Worm (Caenorhabditis elegans) whole organism, L4/young adult: Measurements from ENCODE around the gene C18H7.6.

Experiments used
- W03F9.2 ChIP-seq: fragments of 150-350 bp; optimal IDR thresholded peaks from 2 replicates; lab custom pipeline; 2014; ENCODE audit warnings: missing biosample characterization, missing genetic modification characterization
- dao-5 ChIP-seq: sonication (generic microtip); optimal IDR thresholded peaks from 2 replicates; lab custom pipeline; 2016; ENCODE audit warnings: missing genotype, missing genetic modification characterization, moderate library complexity, missing compliant biosample characterization
- him-1 ChIP-seq: sonication (generic microtip); optimal IDR thresholded peaks from 2 replicates; lab custom pipeline; 2016; ENCODE audit warnings: missing genotype, missing genetic modification reagents, missing genetic modification characterization, missing compliant biosample characterization

The C18H7.6 gene

DNA sequence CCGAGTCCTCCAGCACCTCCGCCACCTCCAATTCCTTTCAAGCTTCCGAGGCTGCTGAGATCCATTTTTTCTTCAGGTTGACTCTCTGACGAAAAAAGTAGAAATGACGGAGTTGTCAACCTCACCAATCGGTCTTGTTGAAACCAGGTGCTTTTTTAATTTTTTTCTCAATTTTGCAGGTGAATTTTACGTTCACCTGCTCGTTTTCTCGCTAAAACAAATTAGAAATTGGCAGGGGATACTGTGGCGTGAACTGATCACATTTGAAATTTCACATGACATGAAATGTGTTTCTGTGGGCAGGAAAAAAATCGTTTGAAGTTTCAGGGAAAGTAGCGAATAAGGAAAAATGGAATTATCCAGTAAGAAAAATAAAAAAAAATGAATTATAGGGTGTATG is at the start of gene C18H7.6:
C18H7.6 (minus strand) TSS at position 104 of the 400 bp plus-strand sequence.
- TF ChIP-seq W03F9.2 (tag; lab: Kevin White, UChicago) (no peak), him-1 (tag; lab: Kevin White, UChicago) (no peak), dao-5 (tag; lab: Kevin White, UChicago) (no peak)

DNA sequence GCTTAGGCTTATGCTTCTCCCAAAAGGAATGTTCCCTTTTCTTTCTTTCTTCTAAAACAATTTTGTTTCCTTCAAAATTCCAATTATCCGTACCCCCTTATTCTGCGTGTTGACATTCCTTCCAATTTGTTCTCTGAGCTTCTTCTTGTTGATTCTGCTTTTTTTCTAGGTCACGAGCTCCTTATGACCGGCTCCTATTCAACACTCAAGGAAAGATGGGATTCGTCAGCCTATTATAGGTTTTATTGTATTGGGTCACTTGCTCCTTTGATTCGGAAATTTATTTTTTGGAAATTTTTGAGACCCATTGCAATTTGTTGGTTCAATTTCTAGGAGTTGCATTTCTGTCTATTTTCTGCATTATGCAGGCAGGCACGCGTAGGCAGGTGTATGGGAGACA is 46.9 kb upstream of the C18H7.6 start:
- TF ChIP-seq him-1 (tag; lab: Kevin White, UChicago), result no peak
- TF ChIP-seq dao-5 (tag; lab: Kevin White, UChicago), result no peak
- TF ChIP-seq W03F9.2 (tag; lab: Kevin White, UChicago), result no peak

DNA sequence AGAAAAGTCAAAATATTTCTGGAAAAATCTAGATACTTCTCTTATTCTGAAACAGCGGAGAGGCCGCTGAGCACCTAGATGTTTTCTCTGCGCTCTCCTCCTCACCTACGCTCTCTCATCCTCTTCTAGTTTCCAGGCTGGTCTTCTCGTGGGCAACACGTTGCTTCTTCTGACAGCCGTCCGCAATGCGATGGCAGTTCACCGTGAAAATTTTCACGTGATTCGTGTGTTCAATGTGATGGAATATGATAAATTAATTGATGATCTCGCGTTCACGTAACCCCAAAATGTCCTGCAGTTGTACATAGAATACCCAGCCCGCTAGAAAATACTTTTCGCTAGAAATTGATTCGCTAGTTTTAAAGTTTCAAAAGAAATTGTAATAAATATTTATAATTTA is 41.3 kb upstream of the C18H7.6 start:
- no peak for TF ChIP-seq W03F9.2 (tag; lab: Kevin White, UChicago)
- TF ChIP-seq him-1 (tag; lab: Kevin White, UChicago), result no peak
- no peak for TF ChIP-seq dao-5 (tag; lab: Kevin White, UChicago)

DNA sequence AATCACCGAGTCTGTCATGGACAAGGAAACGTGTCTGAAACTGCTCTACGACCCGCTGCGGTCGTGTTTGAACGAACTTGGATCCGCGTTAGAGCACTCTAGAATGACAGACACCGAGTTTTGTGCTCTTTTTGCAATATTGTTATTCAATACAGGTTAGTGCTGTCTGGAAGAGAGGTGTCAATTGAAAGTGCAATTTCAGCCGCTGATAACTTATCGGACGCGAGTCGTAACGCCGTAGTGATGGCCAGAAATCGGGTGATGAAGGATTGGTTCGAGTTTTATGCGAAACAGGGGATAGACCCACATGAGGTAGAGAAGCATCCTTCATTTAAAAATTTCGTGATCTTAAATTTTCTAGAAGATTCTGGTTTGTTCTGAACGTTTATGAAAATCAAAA is 39.6 kb upstream of the C18H7.6 start:
- TF ChIP-seq him-1 (tag; lab: Kevin White, UChicago), result no peak
- no peak for TF ChIP-seq W03F9.2 (tag; lab: Kevin White, UChicago)
- no peak for TF ChIP-seq dao-5 (tag; lab: Kevin White, UChicago)

DNA sequence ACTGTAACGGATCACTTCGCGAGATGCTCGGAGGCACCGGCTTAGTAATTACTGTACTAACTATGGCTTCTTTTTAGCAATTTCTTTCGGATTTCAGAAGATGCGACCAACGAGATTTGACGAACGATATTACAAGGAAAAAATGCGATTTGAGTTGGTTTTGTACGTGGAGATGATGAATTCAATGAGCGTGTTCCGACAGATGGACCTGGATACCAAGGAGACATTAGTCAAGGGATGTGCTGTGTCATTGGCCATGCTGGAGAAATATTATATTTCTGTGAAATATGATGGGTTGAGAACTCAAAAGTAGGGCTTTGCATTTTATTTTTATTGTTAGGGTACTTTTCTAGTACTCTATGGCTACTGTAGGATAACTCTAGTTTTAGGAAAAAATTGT is 38.3 kb upstream of the C18H7.6 start:
- no peak for TF ChIP-seq him-1 (tag; lab: Kevin White, UChicago)
- no peak for TF ChIP-seq W03F9.2 (tag; lab: Kevin White, UChicago)
- TF ChIP-seq dao-5 (tag; lab: Kevin White, UChicago), result no peak

DNA sequence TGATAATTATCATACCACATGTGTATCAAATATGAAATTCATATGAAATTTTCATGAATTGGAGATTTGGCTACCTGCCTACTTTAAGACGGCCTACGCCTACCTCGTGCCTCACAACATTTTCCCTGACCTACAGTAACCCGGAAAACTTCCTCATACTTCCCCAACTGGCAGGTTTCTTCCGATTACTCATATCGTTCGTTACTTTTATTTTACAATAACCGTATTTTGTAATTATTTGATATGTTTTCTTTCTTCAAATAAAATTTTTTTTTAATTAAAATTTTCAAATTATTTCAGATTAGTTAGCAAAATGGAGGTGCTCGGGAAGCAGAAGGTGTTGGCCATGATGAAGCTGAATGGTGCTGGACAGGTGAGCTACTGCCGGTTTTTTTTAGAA is 35.0 kb upstream of the C18H7.6 start, which contains the start of gene nhr-76:
nhr-76 (plus strand) TSS at position 301 of the 400 bp plus-strand sequence.
- no peak for TF ChIP-seq W03F9.2 (tag; lab: Kevin White, UChicago)
- no peak for TF ChIP-seq him-1 (tag; lab: Kevin White, UChicago)
- TF ChIP-seq dao-5 (tag; lab: Kevin White, UChicago), result no peak

DNA sequence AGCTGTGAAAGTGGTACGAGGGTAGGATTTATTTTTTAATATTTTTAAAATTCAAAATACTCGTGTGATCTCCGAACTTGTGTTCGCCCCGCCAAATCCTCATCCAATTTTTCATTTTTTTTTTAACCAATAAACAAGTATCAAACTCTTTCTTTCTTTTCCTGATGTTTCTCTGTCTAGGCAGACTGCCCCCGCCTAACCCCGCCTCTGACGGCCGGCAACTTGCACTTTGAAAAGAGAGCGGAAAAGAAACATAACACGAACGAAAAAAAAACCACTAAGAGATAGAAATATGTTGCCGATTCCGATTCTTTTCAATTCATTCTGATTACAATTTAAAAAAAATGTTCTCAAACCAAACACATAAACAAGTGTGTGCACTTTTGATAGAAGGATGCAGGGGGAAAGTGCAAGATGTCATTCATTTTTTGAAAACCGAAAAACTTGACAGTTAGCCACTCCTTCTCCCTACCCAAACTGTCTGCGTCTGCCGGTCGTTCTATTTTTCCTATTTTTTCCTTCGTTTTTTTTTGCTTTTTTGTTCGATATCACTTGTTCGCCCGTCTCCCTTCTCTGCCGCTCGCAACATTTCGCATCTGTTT is 33.8 kb upstream of the C18H7.6 start:
- TF ChIP-seq him-1 (tag; lab: Kevin White, UChicago) (no peak), dao-5 (tag; lab: Kevin White, UChicago) (no peak), W03F9.2 (tag; lab: Kevin White, UChicago) (no peak)

DNA sequence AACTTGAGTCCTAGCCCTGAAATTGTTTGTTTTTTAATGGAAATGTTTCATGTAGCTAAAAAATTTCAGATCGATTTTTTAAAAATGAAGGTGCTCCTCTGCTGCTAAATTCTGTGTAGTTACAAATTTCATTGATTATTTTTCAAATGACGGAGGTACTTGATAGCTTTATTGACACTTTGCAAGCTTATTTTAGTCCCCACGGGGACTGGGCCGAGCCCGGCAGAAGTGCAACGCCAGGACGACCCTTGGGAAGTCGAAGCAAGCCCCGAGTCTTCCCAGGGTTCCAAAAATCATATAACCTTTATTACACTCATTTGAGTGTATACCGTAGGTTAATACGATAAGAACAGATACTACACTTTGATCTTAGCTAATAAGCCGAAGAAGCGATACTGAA is 31.6 kb upstream of the C18H7.6 start:
- TF ChIP-seq W03F9.2 (tag; lab: Kevin White, UChicago), result no peak
- no peak for TF ChIP-seq dao-5 (tag; lab: Kevin White, UChicago)

DNA sequence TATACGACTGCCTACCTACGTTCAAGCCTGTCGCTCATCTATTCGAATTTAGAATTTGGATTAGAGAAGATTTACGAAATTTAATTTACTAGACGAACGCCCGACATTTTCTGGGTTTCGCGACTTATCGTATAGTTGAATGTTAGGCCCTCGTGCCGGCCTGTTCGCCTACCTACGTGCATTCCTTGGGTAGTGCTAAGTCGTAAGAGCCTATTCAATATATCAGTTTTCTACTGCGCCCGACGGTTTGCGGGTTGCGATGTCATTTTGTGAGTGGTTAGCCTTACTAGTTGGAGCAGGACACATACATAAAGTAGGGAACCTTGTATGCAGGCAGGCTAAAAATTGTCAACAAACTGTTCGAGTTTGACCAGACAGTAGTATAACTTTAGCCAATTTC is 30.7 kb upstream of the C18H7.6 start:
- no peak for TF ChIP-seq W03F9.2 (tag; lab: Kevin White, UChicago)
- no peak for TF ChIP-seq dao-5 (tag; lab: Kevin White, UChicago)
- TF ChIP-seq him-1 (tag; lab: Kevin White, UChicago), result no peak

DNA sequence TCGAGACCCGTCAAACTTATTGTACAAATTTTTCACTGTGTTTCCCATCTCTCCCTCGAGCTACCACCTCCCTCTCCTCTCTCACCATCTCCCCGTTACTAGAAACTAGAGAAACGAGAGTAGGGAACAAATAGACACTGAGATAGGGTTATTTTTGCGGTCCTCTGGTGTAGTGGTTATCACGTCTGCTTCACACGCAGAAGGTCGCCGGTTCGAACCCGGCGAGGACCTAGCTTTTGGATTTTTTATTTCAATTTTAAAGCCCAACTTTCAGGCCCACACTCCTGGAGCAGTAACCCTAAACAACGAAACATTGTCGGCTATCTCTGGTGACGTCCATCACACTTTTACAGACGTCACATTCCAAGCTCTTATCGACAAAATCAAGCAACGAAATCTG is 28.0 kb upstream of the C18H7.6 start:
- TF ChIP-seq him-1 (tag; lab: Kevin White, UChicago) (peak; percentile 56), W03F9.2 (tag; lab: Kevin White, UChicago) (no peak), dao-5 (tag; lab: Kevin White, UChicago) (peak; percentile 48)

DNA sequence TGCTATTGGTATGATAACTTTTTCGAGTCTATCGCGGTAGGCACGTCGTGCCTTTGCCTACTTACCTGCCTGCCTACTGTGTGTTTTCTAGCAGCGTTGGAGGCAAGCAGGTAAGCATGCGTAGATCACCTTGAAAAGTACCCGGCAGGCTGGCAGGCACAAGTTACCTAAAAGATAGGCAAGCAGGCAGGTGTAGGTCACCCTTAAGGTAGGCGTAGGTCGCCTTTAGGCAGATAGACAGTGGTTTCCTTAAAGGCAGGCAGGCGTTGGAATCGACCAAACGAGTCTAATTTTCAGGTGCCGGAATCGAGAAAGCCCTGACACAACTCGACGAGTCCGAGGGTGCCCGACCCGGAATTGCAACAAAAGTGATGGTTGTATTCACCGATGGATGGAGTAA is 27.5 kb upstream of the C18H7.6 start:
- TF ChIP-seq W03F9.2 (tag; lab: Kevin White, UChicago) (no peak), him-1 (tag; lab: Kevin White, UChicago) (no peak), dao-5 (tag; lab: Kevin White, UChicago) (no peak)

DNA sequence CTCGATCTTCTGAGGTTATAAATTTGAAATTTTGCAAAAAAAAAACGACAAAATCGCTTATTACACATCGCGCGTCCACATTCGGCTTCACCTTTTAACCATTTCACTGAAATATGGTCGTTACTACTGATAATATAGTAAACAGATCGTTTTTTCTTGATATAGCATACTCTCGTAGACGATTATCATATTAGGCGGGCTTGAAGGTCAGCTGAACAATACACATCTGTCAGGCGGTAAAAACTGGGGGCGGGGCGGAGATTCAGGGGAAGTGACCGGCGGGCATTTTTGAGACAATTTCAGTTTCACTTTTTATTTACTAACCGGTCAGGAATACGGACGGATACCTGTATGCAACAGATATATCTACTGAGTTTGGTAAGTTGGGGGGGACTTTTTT is 23.0 kb upstream of the C18H7.6 start, which contains the start of gene C18H7.1:
C18H7.1 (plus strand) TSS at position 301 of the 400 bp plus-strand sequence.
- TF ChIP-seq him-1 (tag; lab: Kevin White, UChicago) (no peak), W03F9.2 (tag; lab: Kevin White, UChicago) (no peak), dao-5 (tag; lab: Kevin White, UChicago) (no peak)

DNA sequence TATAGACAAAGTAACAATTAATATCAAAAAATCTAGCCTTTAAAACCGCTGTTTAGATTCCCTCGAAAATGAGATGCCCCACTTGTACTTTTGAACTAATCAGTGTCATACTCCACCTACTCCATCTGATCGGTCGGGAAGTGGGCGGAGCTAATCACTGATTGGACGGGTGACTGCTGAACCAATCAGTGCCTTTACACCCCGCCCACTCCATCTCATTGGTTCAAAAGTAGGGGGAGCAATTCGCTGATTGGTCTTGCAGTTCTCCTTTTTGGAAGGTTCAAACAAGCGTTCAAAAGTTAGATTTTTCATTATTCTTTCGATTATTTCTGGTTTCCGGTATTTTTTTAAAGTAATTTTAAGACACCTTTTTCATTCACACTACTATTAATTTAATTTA is 20.9 kb upstream of the C18H7.6 start:
- TF ChIP-seq dao-5 (tag; lab: Kevin White, UChicago) (no peak), him-1 (tag; lab: Kevin White, UChicago) (no peak)

DNA sequence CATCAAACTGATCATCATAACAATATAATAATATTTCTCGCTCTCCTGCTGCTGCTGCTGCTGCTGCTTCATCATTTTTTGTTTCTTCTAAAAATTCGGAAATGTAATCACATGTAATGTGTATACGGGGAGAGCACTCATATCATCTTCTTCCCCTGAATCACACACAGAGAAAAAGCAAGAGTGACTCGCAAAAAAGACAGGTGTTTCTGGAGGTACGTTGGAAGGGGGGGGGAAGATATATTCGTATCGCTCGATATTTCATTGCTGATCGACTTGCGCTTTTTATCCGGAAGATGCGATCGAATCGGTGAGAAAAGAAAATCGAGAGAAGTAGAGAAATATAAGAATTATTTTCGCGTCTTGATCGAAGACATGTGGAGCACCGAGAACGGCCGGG is 15.3 kb upstream of the C18H7.6 start:
- no peak for TF ChIP-seq W03F9.2 (tag; lab: Kevin White, UChicago)
- no peak for TF ChIP-seq him-1 (tag; lab: Kevin White, UChicago)
- no peak for TF ChIP-seq dao-5 (tag; lab: Kevin White, UChicago)
